Worm (Caenorhabditis elegans) whole organism, L4/young adult: ENCODE data around the gene bicd-1.
"Not testable (repeated sequence)": the region's sequence is repeated elsewhere in the genome, so short reads cannot be mapped to it uniquely, and the experiment has no call there.

Experiments used
- W03F9.2 ChIP-seq: fragments of 150-350 bp; optimal IDR thresholded peaks from 2 replicates; lab custom pipeline; 2014; ENCODE audit warnings: missing biosample characterization, missing genetic modification characterization
- dao-5 ChIP-seq: sonication (generic microtip); optimal IDR thresholded peaks from 2 replicates; lab custom pipeline; 2016; ENCODE audit warnings: missing genotype, missing genetic modification characterization, moderate library complexity, missing compliant biosample characterization
- him-1 ChIP-seq: sonication (generic microtip); optimal IDR thresholded peaks from 2 replicates; lab custom pipeline; 2016; ENCODE audit warnings: missing genotype, missing genetic modification reagents, missing genetic modification characterization, missing compliant biosample characterization

The bicd-1 gene

DNA sequence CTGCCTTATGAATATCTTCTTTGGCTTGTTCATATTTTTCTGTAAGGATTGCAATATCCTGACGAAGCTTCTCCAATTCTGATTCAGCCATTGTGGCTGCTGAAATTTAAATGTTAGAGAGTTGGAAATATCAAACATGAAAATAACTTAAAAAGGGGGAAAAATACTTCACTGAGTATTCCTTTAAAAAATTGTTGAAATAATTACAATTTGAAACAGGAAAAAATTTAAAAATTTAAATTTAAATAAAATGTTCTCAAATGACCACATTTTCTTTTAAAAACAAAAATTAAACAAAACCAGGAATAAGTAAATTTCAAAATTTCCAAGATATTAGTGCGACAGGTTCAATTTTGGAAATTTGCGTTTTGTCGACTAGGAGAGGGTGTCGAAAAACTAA is at the start of gene bicd-1:
bicd-1 (minus strand) TSS at position 101 of the 400 bp plus-strand sequence.
- TF ChIP-seq W03F9.2 (tag; lab: Kevin White, UChicago) (no peak), him-1 (tag; lab: Kevin White, UChicago) (no peak), dao-5 (no peak)

DNA sequence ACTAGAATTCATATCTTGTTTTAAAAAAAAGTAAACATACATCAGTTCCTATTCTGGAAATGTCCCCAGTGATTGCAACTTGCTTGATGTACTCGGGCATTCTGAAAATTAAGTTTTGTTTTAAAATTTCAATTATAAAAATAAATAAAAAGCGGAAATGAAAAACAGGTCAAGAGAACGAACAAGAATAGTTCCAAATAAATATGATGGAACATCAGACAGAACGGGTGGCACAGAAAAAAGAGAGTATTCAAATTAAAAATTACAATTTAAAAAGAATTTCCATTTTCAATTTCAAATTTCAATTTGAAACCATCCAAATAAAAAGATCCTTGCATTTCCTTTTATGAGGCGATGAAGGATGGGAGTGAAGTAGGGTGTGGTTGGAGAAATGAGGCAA is 49.1 kb upstream of the bicd-1 start, which contains the start of gene C01B10.3:
C01B10.3 (minus strand) TSS at position 101 of the 400 bp plus-strand sequence.
- TF ChIP-seq dao-5 (no peak), W03F9.2 (tag; lab: Kevin White, UChicago) (no peak), him-1 (tag; lab: Kevin White, UChicago) (no peak)

DNA sequence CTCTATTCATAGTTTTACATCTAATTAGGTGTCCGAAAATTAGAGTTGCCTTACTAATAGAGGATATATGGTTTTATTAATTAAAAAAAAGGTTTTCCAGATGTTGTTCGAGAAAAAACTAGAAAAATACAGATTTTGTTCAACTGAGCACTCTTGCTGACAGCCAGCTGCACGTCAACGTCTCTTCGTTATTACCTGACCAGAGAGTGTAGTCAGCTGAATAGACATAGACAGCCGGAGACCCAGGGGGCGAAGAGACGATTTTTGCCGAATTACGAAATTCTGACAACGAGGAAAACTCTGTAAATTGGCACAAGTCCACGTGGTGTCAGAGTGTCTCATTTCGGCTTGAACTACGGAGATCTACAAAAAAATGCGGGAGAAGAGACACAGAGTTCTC is 46.5 kb upstream of the bicd-1 start:
- TF ChIP-seq dao-5 (no peak), W03F9.2 (tag; lab: Kevin White, UChicago) (peak; percentile 37), him-1 (tag; lab: Kevin White, UChicago) (no peak)

DNA sequence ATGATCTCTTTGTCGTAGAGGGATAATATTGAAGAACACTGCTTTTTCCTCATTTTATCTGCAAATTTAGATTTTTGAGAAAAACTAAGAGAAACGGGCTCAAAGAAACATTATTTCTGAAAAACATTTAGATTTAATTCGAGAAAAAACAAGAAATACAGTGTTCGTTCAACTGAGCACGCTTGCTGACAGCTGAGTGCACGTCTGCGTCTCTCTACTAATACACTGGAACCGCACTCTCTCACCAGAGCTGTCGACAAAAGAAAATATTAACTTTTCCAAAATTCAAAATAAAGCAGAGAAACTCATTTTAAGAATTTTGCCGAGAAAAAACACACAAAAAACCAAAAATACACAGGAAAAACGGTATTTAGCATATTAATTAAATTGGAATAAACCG is 41.2 kb upstream of the bicd-1 start, which contains the start of gene drh-1:
drh-1 (minus strand) TSS at position 58 of the 400 bp plus-strand sequence.
- TF ChIP-seq him-1 (tag; lab: Kevin White, UChicago) (no peak), W03F9.2 (tag; lab: Kevin White, UChicago) (peak; percentile 16), dao-5 (no peak)

DNA sequence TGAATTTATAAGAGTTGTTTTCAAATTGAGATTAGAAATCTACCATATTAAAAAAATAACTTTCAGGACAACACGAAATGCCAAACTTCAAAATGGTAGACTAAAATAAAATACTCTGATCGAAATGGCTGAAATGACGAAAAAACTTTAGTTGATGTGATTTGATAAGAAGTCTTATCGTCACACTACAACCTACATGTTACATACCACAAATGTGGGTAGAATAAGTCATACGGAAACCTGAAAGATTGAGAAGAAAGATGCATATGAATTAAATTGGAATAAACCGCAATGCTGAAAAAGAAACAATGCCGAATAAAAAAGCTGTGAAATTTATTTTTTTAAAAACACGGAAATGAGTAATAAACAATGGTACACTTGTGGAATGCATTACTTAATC is 34.9 kb upstream of the bicd-1 start:
- TF ChIP-seq him-1 (tag; lab: Kevin White, UChicago) (no peak), W03F9.2 (tag; lab: Kevin White, UChicago) (no peak), dao-5 (no peak)

DNA sequence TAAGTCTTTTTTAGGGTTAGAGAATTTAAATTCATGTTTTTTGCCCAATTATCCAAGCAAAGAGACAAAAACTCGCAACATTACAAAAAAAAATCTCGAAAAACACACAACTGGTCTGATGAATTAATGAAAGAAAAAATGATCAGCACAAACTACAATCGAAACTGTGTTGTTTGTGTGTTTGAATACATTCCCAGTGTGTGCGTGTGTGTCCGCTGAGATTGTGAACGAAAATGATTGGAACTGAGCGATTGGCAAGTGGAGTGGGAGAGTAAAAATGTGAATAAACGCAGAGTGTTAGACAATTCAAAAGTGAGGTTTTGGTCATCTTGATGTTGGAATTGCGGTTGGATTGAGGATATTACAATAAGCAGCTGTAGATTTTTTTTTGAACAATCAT is 34.4 kb upstream of the bicd-1 start:
- TF ChIP-seq him-1 (tag; lab: Kevin White, UChicago), result no peak
- TF ChIP-seq dao-5, result no peak
- TF ChIP-seq W03F9.2 (tag; lab: Kevin White, UChicago), result no peak

DNA sequence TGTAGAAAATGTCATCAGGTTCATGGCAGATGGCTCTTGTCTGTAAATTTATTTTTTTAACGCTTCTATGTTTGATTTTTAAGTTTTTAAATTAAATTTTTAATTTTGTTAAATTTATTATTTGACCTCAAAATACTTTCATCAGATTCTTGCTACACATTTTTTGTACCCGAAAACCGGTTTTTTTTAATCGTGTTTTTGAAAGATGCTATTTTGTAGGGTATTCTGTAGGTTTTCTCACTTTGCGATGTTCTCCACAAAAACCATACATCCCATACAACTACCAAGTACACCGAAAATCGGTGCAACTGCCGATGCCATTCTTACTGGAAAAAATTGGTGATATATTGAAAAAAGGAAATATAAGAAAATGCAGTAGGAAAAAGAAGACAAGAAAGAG is 33.7 kb upstream of the bicd-1 start, which contains the start of gene nstp-2:
nstp-2 (minus strand) TSS at position 326 of the 400 bp plus-strand sequence.
- TF ChIP-seq dao-5, result no peak
- TF ChIP-seq W03F9.2 (tag; lab: Kevin White, UChicago), result no peak

DNA sequence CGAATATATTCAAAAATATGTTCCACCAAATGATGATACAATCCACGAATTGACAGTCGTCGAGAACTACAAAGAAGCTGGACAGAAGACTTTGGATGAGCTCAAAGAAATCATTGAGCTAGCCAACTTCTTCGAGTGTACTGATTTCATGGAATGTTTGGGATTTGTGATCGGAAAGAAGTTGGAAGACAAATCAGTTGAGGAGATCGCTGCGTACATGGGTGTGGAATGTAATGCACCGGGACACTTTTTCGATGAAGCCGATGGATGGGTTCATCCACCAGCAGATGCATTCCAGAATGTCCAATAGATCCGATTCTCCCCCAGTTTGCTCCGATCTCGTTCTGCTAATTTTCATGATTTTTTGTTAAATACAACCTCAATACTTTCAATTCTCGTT is 31.4 kb upstream of the bicd-1 start:
- no peak for TF ChIP-seq W03F9.2 (tag; lab: Kevin White, UChicago)

DNA sequence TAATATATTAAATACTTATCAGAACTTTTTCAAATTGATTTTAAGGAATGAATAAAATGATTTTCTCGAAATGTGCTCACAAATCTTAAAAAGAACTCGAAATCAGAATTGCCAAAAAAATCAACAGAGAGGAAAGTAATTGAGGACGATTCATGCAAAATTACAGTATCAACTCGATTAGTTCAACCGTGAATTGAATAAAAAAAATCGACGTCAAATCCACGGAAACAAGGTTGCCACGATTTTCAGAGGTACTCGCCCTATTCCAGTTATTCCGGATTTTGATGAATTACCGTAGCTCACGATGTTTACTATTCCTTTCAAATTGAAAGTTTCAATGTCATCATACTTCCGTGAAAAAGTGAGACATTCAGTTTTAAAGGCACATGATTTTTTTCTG is 30.2 kb upstream of the bicd-1 start, which contains the start of gene F15B10.3:
F15B10.3 (plus strand) TSS at position 301 of the 400 bp plus-strand sequence.
- TF ChIP-seq him-1 (tag; lab: Kevin White, UChicago), result no peak
- no peak for TF ChIP-seq W03F9.2 (tag; lab: Kevin White, UChicago)
- TF ChIP-seq dao-5, result no peak

DNA sequence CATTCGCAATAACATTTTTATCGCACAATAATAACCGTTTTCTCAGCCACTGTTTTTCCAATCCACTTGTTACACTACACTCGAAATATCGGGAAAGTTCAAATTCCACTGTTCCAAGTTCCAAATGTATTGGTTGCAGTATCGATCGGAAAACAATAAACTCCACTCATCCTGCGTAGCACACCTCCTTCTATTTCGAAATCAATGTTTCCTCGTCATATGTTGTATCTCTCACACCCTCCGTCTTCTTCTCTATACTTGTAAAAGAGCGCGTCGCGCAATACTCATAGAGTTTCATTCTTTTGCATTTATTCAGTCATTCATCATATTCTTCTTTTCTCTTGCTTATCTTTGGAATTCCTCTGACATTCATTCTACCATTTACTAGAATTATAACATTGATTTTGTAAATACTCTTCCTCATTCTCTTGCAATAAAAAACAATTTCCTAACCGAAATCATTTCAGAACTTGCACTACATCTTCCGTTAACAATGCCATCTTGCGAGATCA is 29.1 kb upstream of the bicd-1 start, which contains the start of gene sup-36:
sup-36 (plus strand) TSS at position 462 of the 512 bp plus-strand sequence.
- TF ChIP-seq dao-5 (no peak), him-1 (tag; lab: Kevin White, UChicago) (no peak)

DNA sequence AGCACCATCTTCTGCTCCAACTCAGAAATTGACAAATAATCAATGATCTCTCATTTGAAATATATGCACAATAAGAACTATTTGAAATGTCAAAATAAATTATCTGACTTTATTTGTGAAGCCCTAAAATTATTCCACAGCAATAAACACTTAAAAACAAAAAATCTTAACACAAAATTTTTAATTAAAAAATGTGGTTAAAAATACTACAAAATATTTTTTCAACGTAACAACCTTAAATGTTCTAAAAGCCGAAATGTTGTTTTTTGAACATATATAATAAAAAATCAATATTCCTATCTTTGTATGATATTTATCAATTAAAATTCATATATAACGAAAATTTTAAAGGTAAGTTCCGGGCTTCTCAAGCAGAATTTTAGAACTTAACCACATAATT is 27.3 kb upstream of the bicd-1 start, which contains the start of gene F38A5.8:
F38A5.8 (plus strand) TSS at position 301 of the 400 bp plus-strand sequence.
- no peak for TF ChIP-seq him-1 (tag; lab: Kevin White, UChicago)
- no peak for TF ChIP-seq dao-5

DNA sequence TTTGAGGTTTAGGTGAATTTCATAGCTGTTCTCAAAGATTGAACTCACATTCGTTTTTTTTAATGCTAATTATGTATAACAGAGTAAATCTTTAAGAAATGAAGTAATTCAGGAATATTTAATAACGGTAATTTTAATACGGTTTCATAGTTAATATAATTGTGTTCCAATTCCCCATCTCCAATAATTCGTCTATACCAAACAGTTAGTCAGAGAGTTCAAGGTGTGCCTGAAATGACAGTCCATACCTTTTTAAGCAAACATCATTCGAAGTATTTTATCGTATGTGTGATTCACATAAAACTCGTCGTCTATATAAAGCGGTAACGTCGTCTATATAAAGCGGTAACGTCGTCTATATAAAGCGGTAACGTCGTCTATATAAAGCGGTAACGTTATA is 26.6 kb upstream of the bicd-1 start, which contains the start of gene nspb-5:
nspb-5 (plus strand) TSS at position 301 of the 400 bp plus-strand sequence.
- TF ChIP-seq W03F9.2 (tag; lab: Kevin White, UChicago); him-1 (tag; lab: Kevin White, UChicago); dao-5: not testable (repeated sequence)

DNA sequence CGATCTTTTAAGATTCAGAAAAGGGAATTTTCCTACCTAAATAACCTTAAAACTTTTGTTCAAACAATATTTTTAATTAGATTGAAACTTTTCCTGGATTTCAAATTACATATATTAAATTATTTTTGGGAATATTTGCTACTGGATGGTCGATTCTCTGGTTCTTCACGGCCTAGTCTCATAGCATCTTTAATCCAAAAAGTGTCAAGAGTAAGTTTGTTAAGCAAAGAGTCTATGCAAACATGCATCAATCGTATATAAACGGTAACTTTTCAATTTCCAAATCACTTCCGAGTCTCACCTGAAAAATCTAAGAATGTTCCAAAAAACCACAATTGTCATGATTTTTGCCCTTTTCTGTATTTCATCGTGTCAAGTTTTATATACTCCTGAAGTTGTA is 25.8 kb upstream of the bicd-1 start, which contains the start of gene nspb-4:
nspb-4 (plus strand) TSS at position 301 of the 400 bp plus-strand sequence.
- TF ChIP-seq dao-5; W03F9.2 (tag; lab: Kevin White, UChicago); him-1 (tag; lab: Kevin White, UChicago): not testable (repeated sequence)

DNA sequence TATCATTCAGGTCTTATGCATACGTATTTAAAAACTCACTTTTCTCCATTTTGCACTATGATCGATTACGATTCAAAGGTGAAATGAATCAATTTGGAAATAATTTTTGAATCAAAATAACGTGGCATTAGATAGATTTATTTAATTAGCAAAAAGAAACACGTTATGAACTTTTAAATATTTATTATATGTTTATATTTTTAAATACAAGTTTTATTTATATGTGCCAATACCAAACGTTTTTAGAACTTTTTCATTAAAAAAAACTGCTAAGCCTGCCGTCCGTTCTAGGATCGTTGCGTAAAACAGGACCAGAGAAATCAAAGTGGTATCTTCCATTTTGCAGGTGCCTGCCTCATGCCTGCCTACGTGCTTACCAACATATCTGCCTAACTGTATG is 25.2 kb upstream of the bicd-1 start, which contains the start of gene F38A5.6:
F38A5.6 (minus strand) TSS at position 101 of the 400 bp plus-strand sequence.
- TF ChIP-seq dao-5 (no peak), W03F9.2 (tag; lab: Kevin White, UChicago) (no peak), him-1 (tag; lab: Kevin White, UChicago) (no peak)

DNA sequence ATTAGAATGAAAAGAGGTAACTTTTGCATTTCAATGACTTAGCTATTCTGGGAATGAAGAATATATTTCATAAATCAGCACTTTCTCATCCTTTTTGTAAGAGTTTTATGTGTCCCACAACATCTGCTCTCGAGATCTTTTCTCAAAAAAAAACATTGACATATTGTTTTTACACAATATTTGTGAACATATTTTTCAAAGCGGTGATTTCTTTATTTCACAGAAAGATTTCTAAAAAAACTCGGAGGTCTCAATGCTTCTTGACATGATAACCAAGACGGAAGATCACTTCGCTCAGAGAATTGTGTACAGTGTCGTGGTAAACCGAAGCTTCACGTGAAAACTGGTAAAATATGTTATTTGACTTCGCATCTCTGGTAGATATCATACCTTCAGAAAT is 23.8 kb upstream of the bicd-1 start, which contains the start of gene F38A5.22:
F38A5.22 (minus strand) TSS at position 29 of the 400 bp plus-strand sequence.
- TF ChIP-seq him-1 (tag; lab: Kevin White, UChicago), result no peak
- no peak for TF ChIP-seq dao-5
- TF ChIP-seq W03F9.2 (tag; lab: Kevin White, UChicago), result no peak
